Worm (Caenorhabditis elegans): ENCODE measurements around the gene ubl-1.
A peak's percentile ranks its signal among the peaks of the same experiment; 100 is the strongest.

The ubl-1 gene

ce11 chrIII:3063084-3063483, 5.0 kb upstream of the ubl-1 start:
- TF ChIP-seq nhr-111 (GFP tag; optimal IDR thresholded peaks at IDR 0.05) (no peak), ZK546.5 (tag; optimal IDR thresholded peaks at IDR 0.05) (no peak), dmd-6 (GFP tag; IDR thresholded peaks at IDR 0.05) (no peak), R02D3.7 (tag; optimal IDR thresholded peaks at IDR 0.05) (no peak), saeg-2 (GFP tag; IDR thresholded peaks at IDR 0.05) (no peak), F37D6.2 (tag; optimal IDR thresholded peaks at IDR 0.05) (no peak), ZK337.2 (GFP tag; IDR thresholded peaks at IDR 0.05) (no peak), set-16 (GFP tag; IDR thresholded peaks at IDR 0.05) (peak; percentile 21; the same call in 1 of the 2 replicates), aha-1 (tag) (peak; percentile 83), hmg-1.1 (GFP tag; IDR thresholded peaks at IDR 0.05) (no peak), nhr-11 (tag; optimal IDR thresholded peaks at IDR 0.05) (no peak)

ce11 chrIII:3063565-3063964, 4.5 kb upstream of the ubl-1 start:
- TF ChIP-seq ceh-44 (GFP tag; IDR thresholded peaks at IDR 0.05) (no peak), T26A8.4 (GFP tag; IDR thresholded peaks at IDR 0.05) (no peak), F49E8.2 (tag; optimal IDR thresholded peaks at IDR 0.05; ENCODE audit: borderline replicate concordance) (no peak)

- no peak for TF ChIP-seq ces-1 (GFP tag; optimal IDR thresholded peaks at IDR 0.05)
- TF ChIP-seq ceh-28 (tag; optimal IDR thresholded peaks at IDR 0.05) = no peak
- no peak for TF ChIP-seq Y5F2A.4 (GFP tag; optimal IDR thresholded peaks at IDR 0.05)
- no peak for TF ChIP-seq T26A8.4 (GFP tag; IDR thresholded peaks at IDR 0.05)
- no peak for TF ChIP-seq pha-4 (GFP tag; IDR thresholded peaks at IDR 0.05)
- TF ChIP-seq pha-4 (tag; optimal IDR thresholded peaks at IDR 0.05) = no peak
- no peak for TF ChIP-seq mdt-29 (GFP tag; IDR thresholded peaks at IDR 0.05)
- TF ChIP-seq set-16 (GFP tag; IDR thresholded peaks at IDR 0.05) = peak; percentile 83
- TF ChIP-seq hlh-30 (tag; optimal IDR thresholded peaks at IDR 0.05; ENCODE audit: insufficient read depth) = no peak
- no peak for TF ChIP-seq nhr-111 (GFP tag; optimal IDR thresholded peaks at IDR 0.05)
- no peak for TF ChIP-seq madf-5 (GFP tag; IDR thresholded peaks at IDR 0.05)
- TF ChIP-seq lsy-2 (tag; optimal IDR thresholded peaks at IDR 0.05) = no peak
- TF ChIP-seq duxl-1 (tag; optimal IDR thresholded peaks at IDR 0.05; ENCODE audit: poor library complexity) = no peak
- no peak for TF ChIP-seq nhr-42 (GFP tag; IDR thresholded peaks at IDR 0.05)
- TF ChIP-seq nhr-41 (GFP tag; IDR thresholded peaks at IDR 0.05) = no peak
- TF ChIP-seq egl-43 (GFP tag; IDR thresholded peaks at IDR 0.05) = 0 out of 2 replicates have a peak, but pooled peaks have one; percentile 24
- TF ChIP-seq pqm-1 (tag; optimal IDR thresholded peaks at IDR 0.05) = no peak
- no peak for TF ChIP-seq aly-2 (tag; optimal IDR thresholded peaks at IDR 0.05)
- no peak for TF ChIP-seq ceh-32 (tag; optimal IDR thresholded peaks at IDR 0.05; ENCODE audit: poor library complexity)
- TF ChIP-seq ceh-44 (GFP tag; IDR thresholded peaks at IDR 0.05) = no peak
- no peak for TF ChIP-seq arid-1 (GFP tag; conservative IDR thresholded peaks at IDR 0.05)
- no peak for TF ChIP-seq hif-1 (tag; optimal IDR thresholded peaks at IDR 0.05)
- TF ChIP-seq zip-11 (GFP tag; IDR thresholded peaks at IDR 0.05) = no peak
- no peak for TF ChIP-seq F44E2.7 (GFP tag; IDR thresholded peaks at IDR 0.05)
- 0 out of 2 replicates have a peak, but pooled peaks have one; percentile 20 for TF ChIP-seq ceh-20 (GFP tag; IDR thresholded peaks at IDR 0.05)
- TF ChIP-seq fkh-10 (GFP tag; optimal IDR thresholded peaks at IDR 0.05) = no peak
These were observed 4.1 kb upstream of the ubl-1 start, which contains the start of gene H06I04.6 for ce11 chrIII:3063999-3064398. TSS of gene H06I04.6 (minus strand) at chrIII:3064343.

- TF ChIP-seq mdl-1 (tag; optimal IDR thresholded peaks at IDR 0.05) (no peak), R02D3.7 (tag; optimal IDR thresholded peaks at IDR 0.05) (no peak), lir-3 (tag; optimal IDR thresholded peaks at IDR 0.05) (no peak), ceh-20 (GFP tag; IDR thresholded peaks at IDR 0.05) (no peak)
These were observed 3.5 kb upstream of the ubl-1 start for ce11 chrIII:3064566-3064965.

All from whole organism, L4 larva.